Fruit fly (Drosophila melanogaster) whole organism, embryonic: ENCODE measurements around the gene tmod.

Source experiments
- CG17612 ChIP-seq: fragments of 200-800 bp; sonication (Bioruptor generic); IDR thresholded peaks from 2 replicates; pipeline ENCODE4 v1.3.6; 2022; ENCODE audit warnings: missing biosample characterization, missing genetic modification characterization
- CG5953 ChIP-seq: fragments of 200-800 bp; sonication (Bioruptor generic); IDR thresholded peaks from 2 replicates; pipeline ENCODE4 v1.3.6; 2022; ENCODE audit warnings: missing biosample characterization, missing genetic modification characterization
- CG6683 ChIP-seq: fragments of 200-800 bp; sonication (Bioruptor generic); optimal IDR thresholded peaks from 2 replicates; lab custom pipeline; 2017; ENCODE audit warnings: missing biosample characterization, mild to moderate bottlenecking, missing genetic modification characterization, missing genetic modification reagents
- CG7786 ChIP-seq: fragments of 200-800 bp; sonication (Bioruptor generic); optimal IDR thresholded peaks from 2 replicates; lab custom pipeline; 2016; ENCODE audit warnings: missing biosample characterization, missing genetic modification characterization
- CG8359 ChIP-seq: fragments of 200-800 bp; sonication (Bioruptor generic); optimal IDR thresholded peaks from 2 replicates; lab custom pipeline; 2017; ENCODE audit warnings: missing biosample characterization, mild to moderate bottlenecking, missing genetic modification characterization, borderline replicate concordance
- Dll ChIP-seq: fragments of 200-800 bp; sonication (Bioruptor generic); IDR thresholded peaks from 4 replicates; pipeline ENCODE4 v1.3.6; 2022; ENCODE audit warnings: missing biosample characterization, missing genetic modification characterization; ENCODE audit not compliant: partially characterized antibody
- Dref ChIP-seq: fragments of 200-800 bp; sonication (Bioruptor generic); IDR thresholded peaks from 2 replicates; pipeline ENCODE4 v1.3.6; 2022; ENCODE audit warnings: missing biosample characterization, missing genetic modification characterization
- Ets65A ChIP-seq: fragments of 200-800 bp; sonication (Bioruptor generic); peaks from one replicate; lab custom pipeline; 2016; ENCODE audit warnings: missing biosample characterization, missing genetic modification characterization
- Hmr ChIP-seq: fragments of 200-800 bp; sonication (Bioruptor generic); optimal IDR thresholded peaks from 3 replicates; lab custom pipeline; 2017; ENCODE audit warnings: mild to moderate bottlenecking, missing biosample characterization, missing genetic modification reagents, missing genetic modification characterization
- Jarid2 ChIP-seq: fragments of 200-800 bp; sonication (Bioruptor generic); optimal IDR thresholded peaks from 3 replicates; lab custom pipeline; 2017; ENCODE audit warnings: mild to moderate bottlenecking, missing biosample characterization, missing genetic modification reagents, missing genetic modification characterization
- Opbp ChIP-seq: fragments of 200-800 bp; sonication (Bioruptor generic); IDR thresholded peaks from 3 replicates; pipeline ENCODE4 v1.3.6; 2022; ENCODE audit warnings: missing biosample characterization, missing genetic modification characterization; ENCODE audit not compliant: partially characterized antibody
- kay ChIP-seq: fragments of 200-800 bp; sonication (Bioruptor generic); optimal IDR thresholded peaks from 2 replicates; lab custom pipeline; 2016; ENCODE audit warnings: missing biosample characterization, missing genetic modification characterization

dm6 chr3R:30562733-30563259, 30.4 kb downstream of the tmod start:
- no peak for TF ChIP-seq kay (GFP tag; lab: Kevin White, UChicago)
- peak; percentile 46 for TF ChIP-seq Hmr (GFP tag; lab: Kevin White, UChicago)
- TF ChIP-seq Opbp (GFP tag; lab: Robert Waterston, UW), result no peak
- no peak for TF ChIP-seq CG7786 (GFP tag; lab: Kevin White, UChicago)
- no peak for TF ChIP-seq Jarid2 (GFP tag; lab: Kevin White, UChicago)
- no peak for TF ChIP-seq Ets65A
- TF ChIP-seq CG8359 (GFP tag; lab: Kevin White, UChicago), result no peak
- no peak for TF ChIP-seq Dref (GFP tag; lab: Robert Waterston, UW)
- TF ChIP-seq CG17612 (GFP tag; lab: Robert Waterston, UW), result no peak
- TF ChIP-seq Dll (GFP tag; lab: Robert Waterston, UW), result no peak
- no peak for TF ChIP-seq CG6683 (GFP tag; lab: Kevin White, UChicago)
- TF ChIP-seq CG5953 (GFP tag; lab: Robert Waterston, UW), result no peak
